Worm (Caenorhabditis elegans): ENCODE measurements around the gene his-4.

DNA sequence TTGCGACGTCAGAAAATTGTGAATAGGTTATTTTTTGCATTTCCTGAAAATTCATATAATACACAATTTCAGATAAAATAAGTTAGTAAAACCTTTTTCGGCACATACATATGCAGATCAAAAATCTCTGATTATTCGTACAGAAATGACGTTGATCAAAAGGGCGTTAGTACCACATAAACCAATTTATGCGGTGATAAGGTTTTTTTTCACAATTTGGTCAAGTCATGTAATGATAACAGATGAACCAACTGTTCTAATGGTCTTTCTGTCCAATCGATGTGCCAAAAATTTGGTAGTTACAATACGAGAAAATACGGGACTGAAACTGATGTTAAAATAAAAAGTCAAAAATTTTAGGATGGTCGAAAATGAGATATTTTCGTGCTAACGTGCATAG lies 39.7 kb upstream of the his-4 start:
- TF ChIP-seq elt-3 (tag; optimal IDR thresholded peaks at IDR 0.05) (no peak), lin-13 (GFP tag; optimal IDR thresholded peaks at IDR 0.05) (no peak), nhr-11 (tag; optimal IDR thresholded peaks at IDR 0.05) (no peak)

Data from whole organism, L2 larva.